Worm (Caenorhabditis elegans): ENCODE results near the gene dnc-2.

- TF ChIP-seq lin-13 (GFP tag; optimal IDR thresholded peaks at IDR 0.05), result no peak
- TF ChIP-seq unc-30 (tag; optimal IDR thresholded peaks at IDR 0.05), result no peak
- TF ChIP-seq sox-4 (tag; optimal IDR thresholded peaks at IDR 0.05), result no peak
- TF ChIP-seq nhr-11 (tag; optimal IDR thresholded peaks at IDR 0.05), result no peak
- no peak for TF ChIP-seq alr-1 (tag; optimal IDR thresholded peaks at IDR 0.05; ENCODE audit: borderline replicate concordance)
- no peak for TF ChIP-seq tbx-2 (tag; optimal IDR thresholded peaks at IDR 0.05)
- no peak for TF ChIP-seq aha-1 (tag; optimal IDR thresholded peaks at IDR 0.05)
- TF ChIP-seq lin-15B (tag; optimal IDR thresholded peaks at IDR 0.05), result no peak
- no peak for TF ChIP-seq dpl-1 (GFP tag; optimal IDR thresholded peaks at IDR 0.05)
- no peak for TF ChIP-seq aly-2 (tag; optimal IDR thresholded peaks at IDR 0.05)
- TF ChIP-seq ama-1 (optimal IDR thresholded peaks at IDR 0.05), result no peak
These were observed 24.3 kb upstream of the dnc-2 start for ce11 chrIII:5949817-5950216.

Measured in whole organism, L1 larva.